Fruit fly (Drosophila melanogaster) whole organism, prepupa: ENCODE data around the gene Nph.
A peak's percentile ranks its signal among the peaks of the same experiment; 100 is the strongest.

Source experiments
- CG10631 ChIP-seq: fragments of 200-800 bp; sonication (Bioruptor generic); optimal IDR thresholded peaks from 2 replicates; lab custom pipeline; 2016; ENCODE audit warnings: missing biosample characterization, missing genetic modification characterization
- CG11294 ChIP-seq: fragments of 200-800 bp; sonication (Bioruptor generic); IDR thresholded peaks from 2 replicates; pipeline ENCODE4 v1.3.6; 2022; ENCODE audit warnings: missing biosample characterization, missing genetic modification characterization
- CG11762 ChIP-seq: fragments of 200-800 bp; sonication (Bioruptor generic); optimal IDR thresholded peaks from 3 replicates; lab custom pipeline; 2016; ENCODE audit warnings: missing biosample characterization, missing genetic modification characterization; ENCODE audit not compliant: insufficient read depth
- CG15336 ChIP-seq: fragments of 200-800 bp; sonication (Bioruptor generic); IDR thresholded peaks from 2 replicates; pipeline ENCODE4 v1.3.6; 2022; ENCODE audit warnings: missing biosample characterization, missing genetic modification characterization
- CG1621 ChIP-seq: fragments of 200-800 bp; sonication (Bioruptor generic); optimal IDR thresholded peaks from 3 replicates; lab custom pipeline; 2018; ENCODE audit warnings: missing biosample characterization, mild to moderate bottlenecking, missing genetic modification characterization
- CG16779 ChIP-seq: fragments of 200-800 bp; sonication (Bioruptor generic); optimal IDR thresholded peaks from 3 replicates; lab custom pipeline; 2017; ENCODE audit warnings: missing biosample characterization, mild to moderate bottlenecking, missing genetic modification characterization
- CG3032 ChIP-seq: fragments of 200-800 bp; optimal IDR thresholded peaks from 2 replicates; lab custom pipeline; 2019; ENCODE audit warnings: missing biosample characterization, mild to moderate bottlenecking, missing genetic modification characterization, moderate library complexity
- CG31627 ChIP-seq: fragments of 200-800 bp; sonication (Bioruptor generic); optimal IDR thresholded peaks from 3 replicates; lab custom pipeline; 2016; ENCODE audit warnings: missing biosample characterization, missing genetic modification characterization
- CG32006 ChIP-seq: fragments of 200-800 bp; sonication (Bioruptor generic); optimal IDR thresholded peaks from 3 replicates; lab custom pipeline; 2017; ENCODE audit warnings: missing biosample characterization, mild to moderate bottlenecking, missing genetic modification characterization
- CG34406 ChIP-seq: fragments of 200-800 bp; sonication (Bioruptor generic); optimal IDR thresholded peaks from 3 replicates; lab custom pipeline; 2016; ENCODE audit warnings: missing biosample characterization, missing genetic modification characterization
- CG4318 ChIP-seq: fragments of 200-800 bp; sonication (Bioruptor generic); optimal IDR thresholded peaks from 3 replicates; lab custom pipeline; 2017; ENCODE audit warnings: missing biosample characterization, mild to moderate bottlenecking, missing genetic modification characterization
- CG6163 ChIP-seq: fragments of 200-800 bp; sonication (Bioruptor generic); IDR thresholded peaks from 3 replicates; pipeline ENCODE4 v1.3.6; 2022; ENCODE audit warnings: missing biosample characterization, missing genetic modification characterization
- CG6808 ChIP-seq: fragments of 200-800 bp; sonication (Bioruptor generic); optimal IDR thresholded peaks from 3 replicates; lab custom pipeline; 2017; ENCODE audit warnings: missing biosample characterization, missing genetic modification characterization, mild to moderate bottlenecking, moderate library complexity, missing genetic modification reagents
- CG6854 ChIP-seq: fragments of 200-800 bp; sonication (Bioruptor generic); optimal IDR thresholded peaks from 2 replicates; lab custom pipeline; 2017; ENCODE audit warnings: missing biosample characterization, mild to moderate bottlenecking, missing genetic modification characterization
- CG7368 ChIP-seq: fragments of 200-800 bp; sonication (Bioruptor generic); optimal IDR thresholded peaks from 3 replicates; lab custom pipeline; 2016; ENCODE audit warnings: missing biosample characterization, missing genetic modification characterization
- CG8119 ChIP-seq: fragments of 200-800 bp; sonication (Bioruptor generic); IDR thresholded peaks from 3 replicates; pipeline ENCODE4 v1.3.6; 2022; ENCODE audit warnings: missing biosample characterization, missing genetic modification characterization
- CG9139 ChIP-seq: fragments of 200-800 bp; sonication (Bioruptor generic); optimal IDR thresholded peaks from 3 replicates; lab custom pipeline; 2017; ENCODE audit warnings: missing biosample characterization, mild to moderate bottlenecking, missing genetic modification characterization
- Eip75B ChIP-seq: fragments of 200-800 bp; sonication (Bioruptor generic); optimal IDR thresholded peaks from 3 replicates; lab custom pipeline; 2016; ENCODE audit warnings: missing biosample characterization, missing genetic modification characterization
- Eip78C ChIP-seq: fragments of 200-800 bp; sonication (Bioruptor generic); peaks from one replicate; lab custom pipeline; 2016; ENCODE audit warnings: missing biosample characterization, missing genetic modification characterization
- Eip93F ChIP-seq: fragments of 200-800 bp; sonication (Bioruptor generic); optimal IDR thresholded peaks from 2 replicates; lab custom pipeline; 2016; ENCODE audit warnings: missing biosample characterization, mild to moderate bottlenecking, missing genetic modification characterization
- Ets21C ChIP-seq: fragments of 200-800 bp; sonication (Bioruptor generic); optimal IDR thresholded peaks from 3 replicates; lab custom pipeline; 2016; ENCODE audit warnings: missing biosample characterization, missing genetic modification characterization
- Hr38 ChIP-seq: sonication (Bioruptor generic); optimal IDR thresholded peaks from 2 replicates; lab custom pipeline; 2016; ENCODE audit warnings: missing biosample characterization, missing genetic modification characterization
- Hr4 ChIP-seq: fragments of 200-800 bp; sonication (Bioruptor generic); optimal IDR thresholded peaks from 3 replicates; lab custom pipeline; 2016; ENCODE audit warnings: missing biosample characterization, missing genetic modification characterization
- Lpt ChIP-seq: fragments of 200-800 bp; sonication (Bioruptor generic); optimal IDR thresholded peaks from 3 replicates; lab custom pipeline; 2016; ENCODE audit warnings: missing biosample characterization, missing genetic modification characterization
- Met ChIP-seq: fragments of 200-800 bp; sonication (Bioruptor generic); optimal IDR thresholded peaks from 3 replicates; lab custom pipeline; 2016; ENCODE audit warnings: missing biosample characterization, missing genetic modification characterization
- OdsH ChIP-seq: fragments of 200-800 bp; sonication (Bioruptor generic); optimal IDR thresholded peaks from 3 replicates; lab custom pipeline; 2016; ENCODE audit warnings: missing biosample characterization, missing genetic modification characterization
- Smox ChIP-seq: fragments of 200-800 bp; sonication (Bioruptor generic); optimal IDR thresholded peaks from 3 replicates; lab custom pipeline; 2016; ENCODE audit warnings: missing biosample characterization, missing genetic modification characterization
- Sox102F ChIP-seq: fragments of 200-800 bp; sonication (Bioruptor generic); optimal IDR thresholded peaks from 2 replicates; lab custom pipeline; 2016; ENCODE audit warnings: missing biosample characterization, mild to moderate bottlenecking, missing genetic modification characterization
- Sox14 ChIP-seq: fragments of 200-800 bp; sonication (Bioruptor generic); optimal IDR thresholded peaks from 3 replicates; lab custom pipeline; 2016; ENCODE audit warnings: missing biosample characterization, missing genetic modification characterization
- achi ChIP-seq: fragments of 200-800 bp; sonication (Bioruptor generic); optimal IDR thresholded peaks from 3 replicates; lab custom pipeline; 2016; ENCODE audit warnings: missing biosample characterization, missing genetic modification characterization
- cyc ChIP-seq: fragments of 200-800 bp; sonication (Bioruptor generic); optimal IDR thresholded peaks from 3 replicates; lab custom pipeline; 2016; ENCODE audit warnings: missing biosample characterization, missing genetic modification characterization
- dsx ChIP-seq: fragments of 200-800 bp; optimal IDR thresholded peaks from 3 replicates; lab custom pipeline; 2019; ENCODE audit warnings: missing biosample characterization, mild to moderate bottlenecking, missing genetic modification characterization, moderate library complexity; ENCODE audit not compliant: poor library complexity, severe bottlenecking
- eg ChIP-seq: fragments of 200-800 bp; sonication (Bioruptor generic); IDR thresholded peaks from 3 replicates; pipeline ENCODE4 v1.3.6; 2022; ENCODE audit warnings: missing biosample characterization, missing genetic modification characterization
- fkh ChIP-seq: fragments of 200-800 bp; sonication (Bioruptor generic); optimal IDR thresholded peaks from 3 replicates; lab custom pipeline; 2017; ENCODE audit warnings: missing biosample characterization, mild to moderate bottlenecking, missing genetic modification characterization, moderate library complexity
- net ChIP-seq: fragments of 200-800 bp; sonication (Bioruptor generic); optimal IDR thresholded peaks from 3 replicates; lab custom pipeline; 2016; ENCODE audit warnings: missing biosample characterization, missing genetic modification characterization
- pdm3 ChIP-seq: fragments of 200-800 bp; sonication (Bioruptor generic); optimal IDR thresholded peaks from 3 replicates; lab custom pipeline; 2016; ENCODE audit warnings: missing biosample characterization, missing genetic modification characterization
- salr ChIP-seq, 2 experiments: fragments of 200-800 bp; sonication (Bioruptor generic); optimal IDR thresholded peaks; 3 replicates each; lab custom pipeline; 2016 to 2018; ENCODE audit warnings: missing biosample characterization in 2 of 2, missing genetic modification characterization in 2 of 2, mild to moderate bottlenecking in 1 of 2
- spab ChIP-seq: fragments of 200-800 bp; sonication (Bioruptor generic); optimal IDR thresholded peaks from 2 replicates; lab custom pipeline; 2017; ENCODE audit warnings: missing biosample characterization, mild to moderate bottlenecking, missing genetic modification characterization, missing genetic modification reagents
- svp ChIP-seq: fragments of 200-800 bp; sonication (Bioruptor generic); peaks from one replicate; lab custom pipeline; 2016; ENCODE audit warnings: missing biosample characterization, missing genetic modification characterization
- topi ChIP-seq: fragments of 200-800 bp; sonication (Bioruptor generic); optimal IDR thresholded peaks from 3 replicates; lab custom pipeline; 2016; ENCODE audit warnings: missing biosample characterization, missing genetic modification characterization
- vri ChIP-seq: fragments of 200-800 bp; sonication (Bioruptor generic); optimal IDR thresholded peaks from 3 replicates; lab custom pipeline; 2016; ENCODE audit warnings: missing biosample characterization, mild to moderate bottlenecking, missing genetic modification characterization

Nph gene

dm6 chr3R:30013909-30014308 lies 9.2 kb upstream of the Nph start (continued):
- peak; percentile 93 for TF ChIP-seq CG9139 (GFP tag; lab: Kevin White, UChicago)
- peak; percentile 18 for TF ChIP-seq achi
- peak in 1 of 2 experiments; percentile 16 for TF ChIP-seq salr (GFP tag; optimal IDR thresholded peaks at IDR 0.05; lab: Kevin White, UChicago)
- TF ChIP-seq, all 60 proteins: peak for 26

dm6 chr3R:30012602-30013489 lies 8.2 kb upstream of the Nph start:
- TF ChIP-seq CG3032 (tag; lab: Kevin White, UChicago) (no peak), Met (GFP tag; lab: Kevin White, UChicago) (no peak), achi (peak; percentile 32), svp (peak; percentile 44), fkh (GFP tag; lab: Kevin White, UChicago) (peak; percentile 70), Eip78C (GFP tag; lab: Kevin White, UChicago) (peak; percentile 69), CG11294 (peak; percentile 34; the same call in 1 of the 2 replicates), Sox14 (GFP tag; lab: Kevin White, UChicago) (peak; percentile 27), vri (GFP tag; lab: Kevin White, UChicago) (peak; percentile 68), Sox102F (GFP tag; lab: Kevin White, UChicago) (no peak), CG1621 (tag; lab: Kevin White, UChicago) (no peak), Smox (GFP tag; lab: Kevin White, UChicago) (no peak), pdm3 (GFP tag; lab: Kevin White, UChicago) (no peak), CG10631 (no peak), net (GFP tag; lab: Kevin White, UChicago) (peak; percentile 23), OdsH (GFP tag; lab: Kevin White, UChicago) (peak; percentile 25), CG4318 (GFP tag; lab: Kevin White, UChicago) (no peak), eg (peak; percentile 62), Eip75B (GFP tag; lab: Kevin White, UChicago) (no peak), CG34406 (no peak), Hr4 (peak; percentile 55), salr (GFP tag; optimal IDR thresholded peaks at IDR 0.05; lab: Kevin White, UChicago) (peak in 1 of 2 experiments; percentile 13), Hr38 (GFP tag; lab: Kevin White, UChicago) (no peak), CG6808 (no peak), dsx (GFP tag; lab: Kevin White, UChicago) (no peak), Ets21C (GFP tag; lab: Kevin White, UChicago) (no peak), CG31627 (GFP tag; lab: Kevin White, UChicago) (peak; percentile 17), CG11762 (GFP tag; lab: Kevin White, UChicago) (no peak), Eip93F (no peak), CG15336 (peak; percentile 64), CG6163 (GFP tag; lab: Robert Waterston, UW) (peak; percentile 59), cyc (no peak), CG8119 (GFP tag; lab: Robert Waterston, UW) (peak; percentile 46; the same call in 1 of the 3 replicates), CG16779 (no peak), Lpt (no peak), CG32006 (GFP tag; lab: Kevin White, UChicago) (peak; percentile 53), CG7368 (GFP tag; lab: Kevin White, UChicago) (no peak), CG6854 (GFP tag; lab: Kevin White, UChicago) (no peak), CG9139 (GFP tag; lab: Kevin White, UChicago) (no peak), topi (GFP tag; lab: Kevin White, UChicago) (no peak), spab (GFP tag; lab: Kevin White, UChicago) (no peak)
